Fruit fly (Drosophila melanogaster): Measurements from ENCODE around the gene IFT52.

The IFT52 gene

dm6 chr2L:6557429-6558384 lies at the start of gene IFT52, which contains the start of gene COX5B:
TSS of gene IFT52 (minus strand) at chr2L:6557502.
TSS of gene COX5B (plus strand) at chr2L:6557800.
- TF ChIP-seq Hnf4 (GFP tag; optimal IDR thresholded peaks at IDR 0.05): no peak
- peak; percentile 34 for TF ChIP-seq CG9705 (GFP tag; optimal IDR thresholded peaks at IDR 0.05)
- peak; percentile 76 for TF ChIP-seq rgr (GFP tag; optimal IDR thresholded peaks at IDR 0.05)
- TF ChIP-seq dmrt93B (GFP tag; optimal IDR thresholded peaks at IDR 0.05): peak; percentile 44
- TF ChIP-seq ey (GFP tag; optimal IDR thresholded peaks at IDR 0.05): no peak
- no peak for TF ChIP-seq N (GFP tag; optimal IDR thresholded peaks at IDR 0.05)
- TF ChIP-seq Hr83 (GFP tag; optimal IDR thresholded peaks at IDR 0.05; ENCODE audit: poor library complexity, severe bottlenecking): peak; percentile 89
- no peak for TF ChIP-seq Vsx2 (GFP tag; optimal IDR thresholded peaks at IDR 0.05; ENCODE audit: partially characterized antibody)
- TF ChIP-seq HLH106 (tag; optimal IDR thresholded peaks at IDR 0.05): peak; percentile 46
- peak; percentile 56 for TF ChIP-seq sage (GFP tag; optimal IDR thresholded peaks at IDR 0.05)
- TF ChIP-seq Myc (optimal IDR thresholded peaks at IDR 0.05): peak; percentile 57
- TF ChIP-seq sv (GFP tag; optimal IDR thresholded peaks at IDR 0.05): peak; percentile 43
- TF ChIP-seq Sp1 (GFP tag; optimal IDR thresholded peaks at IDR 0.05): no peak
- no peak for TF ChIP-seq br (GFP tag; optimal IDR thresholded peaks at IDR 0.05)
- peak; percentile 60 for TF ChIP-seq h (GFP tag; optimal IDR thresholded peaks at IDR 0.05)
- peak in 1 of 2 experiments; percentile 71 for TF ChIP-seq foxo (GFP tag; optimal IDR thresholded peaks at IDR 0.05)
- TF ChIP-seq Mio (GFP tag; optimal IDR thresholded peaks at IDR 0.05): no peak
- TF ChIP-seq tai (GFP tag; optimal IDR thresholded peaks at IDR 0.05): no peak
- TF ChIP-seq psq (GFP tag; optimal IDR thresholded peaks at IDR 0.05): peak; percentile 48
- no peak for TF ChIP-seq Abd-B (GFP tag; optimal IDR thresholded peaks at IDR 0.05)
- TF ChIP-seq fru (GFP tag; optimal IDR thresholded peaks at IDR 0.05): peak; percentile 62
- no peak for TF ChIP-seq Rel (GFP tag; optimal IDR thresholded peaks at IDR 0.05)
- peak; percentile 82 for TF ChIP-seq Rel (tag; optimal IDR thresholded peaks at IDR 0.05)

- TF ChIP-seq Mio (GFP tag; optimal IDR thresholded peaks at IDR 0.05): no peak
- no peak for TF ChIP-seq brk (GFP tag; optimal IDR thresholded peaks at IDR 0.05)
- no peak for TF ChIP-seq CrebA (GFP tag; optimal IDR thresholded peaks at IDR 0.05; ENCODE audit: borderline replicate concordance)
- no peak for TF ChIP-seq woc (GFP tag; optimal IDR thresholded peaks at IDR 0.05)
- no peak for TF ChIP-seq Dfd (GFP tag; optimal IDR thresholded peaks at IDR 0.05)
- no peak for TF ChIP-seq Jra (GFP tag; optimal IDR thresholded peaks at IDR 0.05)
- TF ChIP-seq Hr78 (GFP tag; optimal IDR thresholded peaks at IDR 0.05): no peak
- TF ChIP-seq psq (GFP tag; optimal IDR thresholded peaks at IDR 0.05): peak; percentile 48
- TF ChIP-seq jim (GFP tag; optimal IDR thresholded peaks at IDR 0.05): no peak
- TF ChIP-seq OdsH (GFP tag; optimal IDR thresholded peaks at IDR 0.05): peak; percentile 48
- TF ChIP-seq dmrt93B (GFP tag; optimal IDR thresholded peaks at IDR 0.05): peak; percentile 37
- TF ChIP-seq dsf (GFP tag; optimal IDR thresholded peaks at IDR 0.05; ENCODE audit: borderline replicate concordance): no peak
- no peak for TF ChIP-seq Rel (GFP tag; optimal IDR thresholded peaks at IDR 0.05)
- TF ChIP-seq Rel (tag; optimal IDR thresholded peaks at IDR 0.05): no peak
- TF ChIP-seq Myc (optimal IDR thresholded peaks at IDR 0.05): no peak
- TF ChIP-seq Abd-B (GFP tag; optimal IDR thresholded peaks at IDR 0.05): no peak
- TF ChIP-seq pan (optimal IDR thresholded peaks at IDR 0.05): no peak
- TF ChIP-seq dl (GFP tag; optimal IDR thresholded peaks at IDR 0.05; ENCODE audit: insufficient read depth in 1 of 2, partially characterized antibody in 2 of 2): peak in 1 of 2 experiments; percentile 9
- peak; percentile 62 for TF ChIP-seq Sp1 (GFP tag; optimal IDR thresholded peaks at IDR 0.05)
- TF ChIP-seq foxo (GFP tag; optimal IDR thresholded peaks at IDR 0.05): peak in 1 of 2 experiments; percentile 70
- peak; percentile 63 for TF ChIP-seq h (GFP tag; optimal IDR thresholded peaks at IDR 0.05)
- peak; percentile 91 for TF ChIP-seq sv (GFP tag; optimal IDR thresholded peaks at IDR 0.05)
- no peak for TF ChIP-seq N (GFP tag; optimal IDR thresholded peaks at IDR 0.05)
- peak; percentile 73 for TF ChIP-seq HLH106 (tag; optimal IDR thresholded peaks at IDR 0.05)
- no peak for TF ChIP-seq usp (GFP tag; optimal IDR thresholded peaks at IDR 0.05)
- TF ChIP-seq lola (GFP tag; optimal IDR thresholded peaks at IDR 0.05): no peak
- peak; percentile 70 for TF ChIP-seq br (GFP tag; optimal IDR thresholded peaks at IDR 0.05)
- peak; percentile 61 for TF ChIP-seq tai (GFP tag; optimal IDR thresholded peaks at IDR 0.05)
- peak; percentile 77 for TF ChIP-seq fru (GFP tag; optimal IDR thresholded peaks at IDR 0.05)
- no peak for TF ChIP-seq CG9705 (GFP tag; optimal IDR thresholded peaks at IDR 0.05)
- TF ChIP-seq Hr83 (GFP tag; optimal IDR thresholded peaks at IDR 0.05; ENCODE audit: poor library complexity, severe bottlenecking): no peak
- peak; percentile 56 for TF ChIP-seq Dif (GFP tag; optimal IDR thresholded peaks at IDR 0.05; ENCODE audit: partially characterized antibody)
- TF ChIP-seq CG32264 (GFP tag; optimal IDR thresholded peaks at IDR 0.05): no peak
- peak; percentile 5 for TF ChIP-seq Vsx2 (GFP tag; optimal IDR thresholded peaks at IDR 0.05; ENCODE audit: partially characterized antibody)
- TF ChIP-seq ey (GFP tag; optimal IDR thresholded peaks at IDR 0.05): peak; percentile 64
- no peak for TF ChIP-seq GATAd (GFP tag; optimal IDR thresholded peaks at IDR 0.05)
- TF ChIP-seq rgr (GFP tag; optimal IDR thresholded peaks at IDR 0.05): peak; percentile 61
- peak; percentile 39 for TF ChIP-seq Hnf4 (GFP tag; optimal IDR thresholded peaks at IDR 0.05)
- no peak for TF ChIP-seq sage (GFP tag; optimal IDR thresholded peaks at IDR 0.05)
Measured at dm6 chr2L:6601018-6601505, 43.8 kb upstream of the IFT52 start, which contains the start of gene Dpp10. TSS of gene Dpp10 (minus strand) at chr2L:6601068.
